Fruit fly (Drosophila melanogaster) whole organism: ENCODE data around the gene CG3457.

Source experiments
- CG8478 ChIP-seq: fragments of >200 bp; optimal IDR thresholded peaks from 2 replicates; lab custom pipeline; 2018; ENCODE audit warnings: inconsistent platforms
- EcR ChIP-seq, 2 experiments: fragments of >200 bp; optimal IDR thresholded peaks; 2 replicates each; lab custom pipeline; 2017; ENCODE audit warnings: missing biosample characterization in 2 of 2, missing genetic modification characterization in 2 of 2, missing genetic modification reagents in 2 of 2
- pan ChIP-seq: fragments of >200 bp; optimal IDR thresholded peaks from 2 replicates; lab custom pipeline; 2017
- psq ChIP-seq: fragments of >200 bp; optimal IDR thresholded peaks from 2 replicates; lab custom pipeline; 2017
- usp ChIP-seq: fragments of >200 bp; optimal IDR thresholded peaks from 2 replicates; lab custom pipeline; 2017; ENCODE audit warnings: missing biosample characterization, missing genetic modification characterization, mixed read lengths

DNA sequence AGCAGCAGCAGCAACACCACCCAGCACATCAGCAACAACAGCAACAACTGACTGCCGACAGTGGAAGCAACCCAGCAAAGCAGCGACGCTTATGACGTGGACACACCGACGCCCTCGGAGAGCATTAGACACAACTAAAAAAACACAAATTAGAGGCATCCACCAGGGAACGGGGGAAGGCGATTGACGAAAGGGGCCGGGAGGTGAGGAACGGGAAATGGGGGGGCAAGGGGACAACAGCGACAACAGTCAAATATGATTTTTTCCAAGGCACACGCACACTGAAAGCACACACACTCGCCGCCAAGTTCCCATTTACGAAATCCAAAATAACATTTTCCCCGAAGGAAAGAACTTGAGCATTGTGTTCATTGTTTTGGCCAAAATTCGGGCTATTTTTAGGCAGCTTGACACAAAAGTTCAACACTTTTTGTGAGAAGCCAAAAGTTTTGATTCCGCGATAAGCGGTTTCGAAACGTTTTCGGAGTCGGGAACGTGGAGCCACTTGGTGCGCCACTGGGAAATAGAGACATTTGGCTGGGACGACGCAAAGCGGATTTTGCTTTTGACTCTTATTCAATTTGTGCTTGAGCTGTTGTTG is 21.1 kb downstream of the CG3457 start:
- TF ChIP-seq CG8478 (lab: Kevin White, UChicago) (no peak), EcR (GFP tag; optimal IDR thresholded peaks at IDR 0.05; lab: Kevin White, UChicago) (no peak), usp (GFP tag; lab: Kevin White, UChicago) (no peak), psq (lab: Kevin White, UChicago) (no peak), pan (lab: Kevin White, UChicago) (no peak)
